Fruit fly (Drosophila melanogaster): ENCODE measurements around the gene Atg8a.
A peak's percentile ranks its signal among the peaks of the same experiment; 100 is the strongest.

The Atg8a gene

DNA sequence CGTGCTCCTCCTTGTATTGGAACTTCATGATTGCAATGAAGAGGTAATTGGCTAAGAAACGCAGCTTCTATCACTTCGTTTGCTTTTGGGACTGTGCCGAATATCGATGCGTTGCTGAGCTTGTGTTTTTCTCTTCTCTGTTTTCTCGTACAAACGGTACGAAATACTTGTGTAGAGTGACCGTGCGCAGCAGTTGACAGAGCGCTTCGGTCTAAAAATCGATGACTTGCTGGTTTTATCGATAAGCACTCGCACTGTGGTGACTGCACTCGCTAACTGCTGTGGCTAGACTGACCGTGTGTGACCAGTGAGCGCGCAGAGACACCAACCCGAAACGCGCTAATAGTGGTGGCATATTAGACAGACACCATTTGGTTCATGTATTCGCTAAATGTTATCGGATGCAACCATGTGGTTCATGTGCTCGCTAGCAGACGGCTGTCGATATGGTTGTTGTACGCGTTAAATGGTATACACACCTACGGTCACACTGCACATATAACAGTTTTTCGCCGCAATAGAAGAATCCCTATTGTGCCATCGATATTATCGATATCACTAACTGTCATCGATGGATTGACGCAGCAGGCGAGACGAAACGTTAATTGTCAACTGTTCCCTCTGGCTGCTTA is at the start of gene Atg8a, which contains the start of gene BTBD9 (continued):
- TF ChIP-seq prd (optimal IDR thresholded peaks at IDR 0.05) (no peak), prd (GFP tag; IDR thresholded peaks at IDR 0.05) (no peak), bbx (GFP tag; IDR thresholded peaks at IDR 0.05; ENCODE audit: partially characterized antibody) (peak; percentile 85), Myb (GFP tag; optimal IDR thresholded peaks at IDR 0.05) (peak; percentile 77), kay (GFP tag; optimal IDR thresholded peaks at IDR 0.05) (no peak), CG34376 (GFP tag; optimal IDR thresholded peaks at IDR 0.05) (no peak), CG1792 (GFP tag; optimal IDR thresholded peaks at IDR 0.05) (no peak), jing (GFP tag; optimal IDR thresholded peaks at IDR 0.05) (no peak), D (optimal IDR thresholded peaks at IDR 0.05) (no peak), D (GFP tag; optimal IDR thresholded peaks at IDR 0.05) (no peak), Doc2 (GFP tag; IDR thresholded peaks at IDR 0.05) (no peak), sim (GFP tag; IDR thresholded peaks at IDR 0.05) (no peak), Blimp-1 (GFP tag; optimal IDR thresholded peaks at IDR 0.05) (peak; percentile 0), Bgb (GFP tag; IDR thresholded peaks at IDR 0.05; ENCODE audit: partially characterized antibody) (peak; percentile 82), hth (optimal IDR thresholded peaks at IDR 0.05) (no peak), gsb-n (tag; optimal IDR thresholded peaks at IDR 0.05) (peak; percentile 75), ind (GFP tag; optimal IDR thresholded peaks at IDR 0.05) (peak; percentile 6), jigr1 (GFP tag; IDR thresholded peaks at IDR 0.05) (no peak), CG7839 (tag; optimal IDR thresholded peaks at IDR 0.05) (no peak), CG2202 (tag; optimal IDR thresholded peaks at IDR 0.05) (no peak), abd-A (tag; optimal IDR thresholded peaks at IDR 0.05) (no peak), Pdp1 (GFP tag; optimal IDR thresholded peaks at IDR 0.05) (peak in 1 of 2 experiments; percentile 74), nerfin-1 (tag; optimal IDR thresholded peaks at IDR 0.05) (no peak), CG2116 (GFP tag; optimal IDR thresholded peaks at IDR 0.05) (peak; percentile 99), tx (GFP tag; optimal IDR thresholded peaks at IDR 0.05) (peak; percentile 38), sr (GFP tag; IDR thresholded peaks at IDR 0.05) (no peak), Neu2 (GFP tag; optimal IDR thresholded peaks at IDR 0.05; ENCODE audit: borderline replicate concordance) (no peak), bsh (GFP tag; optimal IDR thresholded peaks at IDR 0.05) (no peak), Poxn (GFP tag; IDR thresholded peaks at IDR 0.05) (no peak), tin (GFP tag; optimal IDR thresholded peaks at IDR 0.05) (peak; percentile 24), CG9437 (GFP tag; optimal IDR thresholded peaks at IDR 0.05) (no peak), lmd (GFP tag; IDR thresholded peaks at IDR 0.05) (peak; percentile 31; the same call in 1 of the 2 replicates), Asciz (GFP tag; optimal IDR thresholded peaks at IDR 0.05) (no peak), CG11085 (GFP tag; IDR thresholded peaks at IDR 0.05) (no peak), tgo (GFP tag; IDR thresholded peaks at IDR 0.05) (peak; percentile 38; the same call in 2 of the 3 replicates), CG8089 (GFP tag; optimal IDR thresholded peaks at IDR 0.05) (peak; percentile 31), CG11456 (GFP tag; IDR thresholded peaks at IDR 0.05) (0 out of 3 replicates have a peak, but pooled peaks have one; percentile 36), CG7372 (GFP tag; IDR thresholded peaks at IDR 0.05) (no peak), CHES-1-like (GFP tag; optimal IDR thresholded peaks at IDR 0.05) (peak; percentile 51), HHEX (GFP tag; optimal IDR thresholded peaks at IDR 0.05) (no peak), CG18599 (GFP tag; optimal IDR thresholded peaks at IDR 0.05) (no peak), Hr3 (GFP tag; optimal IDR thresholded peaks at IDR 0.05) (peak; percentile 0), Scr (GFP tag; IDR thresholded peaks at IDR 0.05; ENCODE audit: partially characterized antibody) (peak; percentile 75), CG3838 (GFP tag; optimal IDR thresholded peaks at IDR 0.05) (no peak), bigmax (GFP tag; optimal IDR thresholded peaks at IDR 0.05) (no peak), Sin3A (optimal IDR thresholded peaks at IDR 0.05) (peak; percentile 97), row (GFP tag; IDR thresholded peaks at IDR 0.05) (peak; percentile 27; the same call in 1 of the 3 replicates), tup (GFP tag; optimal IDR thresholded peaks at IDR 0.05) (no peak), fd64A (GFP tag; optimal IDR thresholded peaks at IDR 0.05) (no peak), gcm2 (GFP tag; optimal IDR thresholded peaks at IDR 0.05) (no peak), CG8944 (GFP tag; optimal IDR thresholded peaks at IDR 0.05) (peak; percentile 27)
